Worm (Caenorhabditis elegans): ENCODE results near the gene K06B4.15.
A peak's percentile ranks its signal among the peaks of the same experiment; 100 is the strongest.

K06B4.15 gene

DNA sequence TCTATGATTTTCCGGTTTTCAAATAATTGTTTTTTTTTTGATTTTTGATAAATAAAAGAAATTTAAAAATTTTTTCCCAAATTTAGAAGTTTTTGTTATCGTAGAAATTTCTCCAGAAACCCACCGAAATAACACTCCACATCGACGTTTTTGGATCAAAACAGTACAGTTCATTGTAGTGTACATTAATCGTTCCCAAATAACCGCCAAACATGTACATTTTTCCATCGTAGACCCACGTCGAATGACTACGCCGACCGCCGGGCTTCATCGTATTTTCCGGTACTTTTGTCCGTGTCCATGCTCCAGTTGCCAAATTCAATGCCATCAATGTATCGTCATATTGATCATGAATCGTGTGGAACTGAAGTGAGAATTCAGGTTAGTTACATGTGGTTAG lies 16.1 kb upstream of the K06B4.15 start, which contains the start of gene F53E4.2:
Gene F53E4.2 (plus strand): TSS at position 301 of the 400 bp plus-strand sequence.
- no peak for TF ChIP-seq unc-30 (tag; optimal IDR thresholded peaks at IDR 0.05)
- TF ChIP-seq unc-62 (GFP tag; optimal IDR thresholded peaks at IDR 0.05): no peak
- no peak for TF ChIP-seq hpl-2 (GFP tag; optimal IDR thresholded peaks at IDR 0.05)
- TF ChIP-seq isw-1 (GFP tag; IDR thresholded peaks at IDR 0.05): no peak
- no peak for TF ChIP-seq lir-3 (tag; optimal IDR thresholded peaks at IDR 0.05; ENCODE audit: poor library complexity)
- no peak for TF ChIP-seq elt-2 (tag; optimal IDR thresholded peaks at IDR 0.05)

DNA sequence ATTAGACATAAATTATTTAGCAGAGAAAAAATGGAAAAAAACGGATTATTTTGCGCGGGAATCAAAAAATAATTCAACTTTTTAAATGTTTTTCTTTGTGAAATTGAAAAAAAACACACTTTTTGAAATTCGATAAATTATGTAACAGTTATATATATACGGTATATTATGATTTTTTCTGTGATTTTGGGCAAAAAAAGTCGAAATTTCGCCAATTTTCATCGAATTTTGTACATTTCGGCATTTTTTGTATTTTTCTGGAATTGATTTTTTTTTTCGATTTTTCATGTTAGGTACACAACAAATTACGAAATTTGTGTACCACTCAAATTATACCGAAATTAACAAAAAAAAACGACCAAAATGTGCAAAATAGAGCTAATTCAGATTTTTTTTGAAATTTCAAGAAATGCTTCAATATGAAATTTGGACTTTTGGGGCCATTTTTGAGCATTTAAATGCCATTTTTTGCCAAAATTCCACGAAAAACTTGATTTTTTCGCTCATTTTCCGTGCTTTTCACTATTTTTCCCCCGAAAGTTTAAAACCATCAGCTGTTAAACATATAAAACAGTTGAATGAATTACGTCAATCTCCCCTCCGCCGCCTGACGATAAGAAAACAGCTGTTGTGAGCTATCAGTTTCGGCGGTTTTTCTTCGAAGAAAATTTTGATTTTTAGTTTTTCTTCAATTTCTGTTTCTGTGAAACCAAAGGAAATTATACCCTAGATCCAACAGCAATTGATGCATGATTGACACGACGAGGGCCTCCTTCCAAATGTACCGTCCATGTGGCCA lies 11.8 kb upstream of the K06B4.15 start:
- peak; percentile 72 for TF ChIP-seq rnt-1 (tag; optimal IDR thresholded peaks at IDR 0.05)
- TF ChIP-seq lsy-2 (tag; optimal IDR thresholded peaks at IDR 0.05): peak in 1 of 2 experiments; percentile 24
- peak; percentile 51 for TF ChIP-seq lin-14 (GFP tag; optimal IDR thresholded peaks at IDR 0.05)
- no peak for TF ChIP-seq ets-5 (GFP tag; IDR thresholded peaks at IDR 0.05)
- TF ChIP-seq nhr-28 (tag; optimal IDR thresholded peaks at IDR 0.05): no peak
- peak; percentile 40 for TF ChIP-seq nhr-71 (tag; optimal IDR thresholded peaks at IDR 0.05)
- peak; percentile 5 for TF ChIP-seq snu-23 (GFP tag; optimal IDR thresholded peaks at IDR 0.05)
- no peak for TF ChIP-seq mep-1 (tag; optimal IDR thresholded peaks at IDR 0.05)
- no peak for TF ChIP-seq vab-15 (tag; optimal IDR thresholded peaks at IDR 0.05)
- peak; percentile 34; the same call in 1 of the 2 replicates for TF ChIP-seq nhr-19 (GFP tag; conservative IDR thresholded peaks at IDR 0.05)

DNA sequence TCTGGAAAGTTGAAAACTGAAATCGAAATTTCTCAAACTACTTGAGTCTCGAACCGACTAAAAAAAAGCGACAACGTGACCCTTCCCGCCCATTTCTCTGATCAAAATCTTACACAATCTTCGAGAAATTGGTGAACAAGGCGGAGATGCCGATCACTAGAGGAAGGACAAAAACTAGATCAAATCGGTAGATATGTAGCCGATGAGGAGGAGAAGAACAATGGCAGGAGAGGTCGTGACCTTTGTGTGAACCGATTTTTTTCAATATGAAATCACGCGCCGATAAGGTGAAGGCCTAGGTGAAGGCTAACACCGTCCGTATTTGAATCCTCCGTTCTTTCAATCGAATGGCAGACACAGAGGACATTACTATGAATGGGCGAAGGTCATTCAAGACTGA lies 9.2 kb upstream of the K06B4.15 start:
- TF ChIP-seq fkh-10 (GFP tag; optimal IDR thresholded peaks at IDR 0.05) (no peak), sup-37 (GFP tag; optimal IDR thresholded peaks at IDR 0.05) (no peak), zag-1 (tag; optimal IDR thresholded peaks at IDR 0.05) (no peak), nhr-28 (tag; optimal IDR thresholded peaks at IDR 0.05) (no peak), snpc-4 (tag; optimal IDR thresholded peaks at IDR 0.05) (no peak), grh-1 (GFP tag; IDR thresholded peaks at IDR 0.05) (peak; percentile 43; the same call in 1 of the 2 replicates), ceh-8 (GFP tag; optimal IDR thresholded peaks at IDR 0.05) (no peak), ceh-82 (tag; optimal IDR thresholded peaks at IDR 0.05) (no peak), nhr-85 (tag) (peak; percentile 96), rnt-1 (tag; optimal IDR thresholded peaks at IDR 0.05) (peak; percentile 5), dsc-1 (tag; optimal IDR thresholded peaks at IDR 0.05) (no peak), ceh-88 (GFP tag; IDR thresholded peaks at IDR 0.05) (no peak), nhr-76 (tag; optimal IDR thresholded peaks at IDR 0.05) (no peak), nhr-20 (tag; optimal IDR thresholded peaks at IDR 0.05) (peak; percentile 28), unc-130 (tag; optimal IDR thresholded peaks at IDR 0.05) (no peak), mab-9 (GFP tag; IDR thresholded peaks at IDR 0.05) (no peak), vab-15 (tag; optimal IDR thresholded peaks at IDR 0.05) (no peak), nhr-12 (tag; optimal IDR thresholded peaks at IDR 0.05) (no peak), elt-2 (tag; optimal IDR thresholded peaks at IDR 0.05) (no peak), lin-39 (tag; optimal IDR thresholded peaks at IDR 0.05) (no peak), nhr-11 (tag; optimal IDR thresholded peaks at IDR 0.05) (no peak), efl-1 (optimal IDR thresholded peaks at IDR 0.05) (no peak), efl-1 (GFP tag; optimal IDR thresholded peaks at IDR 0.05 in 1 of 2) (peak in 1 of 2 experiments; percentile 62), elt-3 (tag; optimal IDR thresholded peaks at IDR 0.05) (peak in 1 of 6 experiments; percentile 27), lin-14 (GFP tag; optimal IDR thresholded peaks at IDR 0.05) (peak; percentile 82), nhr-237 (tag; optimal IDR thresholded peaks at IDR 0.05) (no peak), zip-4 (GFP tag; optimal IDR thresholded peaks at IDR 0.05) (no peak), lin-13 (GFP tag; optimal IDR thresholded peaks at IDR 0.05) (peak; percentile 30), hpl-2 (GFP tag; optimal IDR thresholded peaks at IDR 0.05) (no peak), aha-1 (tag; optimal IDR thresholded peaks at IDR 0.05) (no peak), aly-2 (tag; optimal IDR thresholded peaks at IDR 0.05) (no peak), hlh-4 (tag; optimal IDR thresholded peaks at IDR 0.05) (no peak), snu-23 (GFP tag; optimal IDR thresholded peaks at IDR 0.05) (peak; percentile 15), fkh-4 (tag; optimal IDR thresholded peaks at IDR 0.05; ENCODE audit: borderline replicate concordance) (no peak), pax-3 (tag; optimal IDR thresholded peaks at IDR 0.05) (no peak), ces-1 (GFP tag; optimal IDR thresholded peaks at IDR 0.05) (no peak), tlp-1 (tag; optimal IDR thresholded peaks at IDR 0.05) (no peak), pag-3 (tag; optimal IDR thresholded peaks at IDR 0.05; ENCODE audit: borderline replicate concordance, insufficient read depth) (no peak)
